Fruit fly (Drosophila melanogaster): ENCODE results near the gene Ada2b.

The Ada2b gene

dm6 chr3R:8227344-8227743 is 13.0 kb downstream of the Ada2b start:
- TF ChIP-seq EcR (GFP tag; optimal IDR thresholded peaks at IDR 0.05) (no peak), CG8478 (optimal IDR thresholded peaks at IDR 0.05) (no peak)

- TF ChIP-seq EcR (GFP tag; optimal IDR thresholded peaks at IDR 0.05): no peak
- no peak for TF ChIP-seq Dll (optimal IDR thresholded peaks at IDR 0.05)
- TF ChIP-seq usp (GFP tag; optimal IDR thresholded peaks at IDR 0.05): no peak
- no peak for TF ChIP-seq psq (optimal IDR thresholded peaks at IDR 0.05)
- TF ChIP-seq pan (optimal IDR thresholded peaks at IDR 0.05): no peak
Measured at dm6 chr3R:8225461-8225971, 14.8 kb downstream of the Ada2b start.

- TF ChIP-seq Dll (optimal IDR thresholded peaks at IDR 0.05): no peak
- TF ChIP-seq pan (optimal IDR thresholded peaks at IDR 0.05): no peak
- no peak for TF ChIP-seq usp (GFP tag; optimal IDR thresholded peaks at IDR 0.05)
- TF ChIP-seq psq (optimal IDR thresholded peaks at IDR 0.05): no peak
- no peak for TF ChIP-seq CG8478 (optimal IDR thresholded peaks at IDR 0.05)
- no peak for TF ChIP-seq EcR (GFP tag; optimal IDR thresholded peaks at IDR 0.05)
Measured at dm6 chr3R:8224726-8225460, 15.4 kb downstream of the Ada2b start.

DNA sequence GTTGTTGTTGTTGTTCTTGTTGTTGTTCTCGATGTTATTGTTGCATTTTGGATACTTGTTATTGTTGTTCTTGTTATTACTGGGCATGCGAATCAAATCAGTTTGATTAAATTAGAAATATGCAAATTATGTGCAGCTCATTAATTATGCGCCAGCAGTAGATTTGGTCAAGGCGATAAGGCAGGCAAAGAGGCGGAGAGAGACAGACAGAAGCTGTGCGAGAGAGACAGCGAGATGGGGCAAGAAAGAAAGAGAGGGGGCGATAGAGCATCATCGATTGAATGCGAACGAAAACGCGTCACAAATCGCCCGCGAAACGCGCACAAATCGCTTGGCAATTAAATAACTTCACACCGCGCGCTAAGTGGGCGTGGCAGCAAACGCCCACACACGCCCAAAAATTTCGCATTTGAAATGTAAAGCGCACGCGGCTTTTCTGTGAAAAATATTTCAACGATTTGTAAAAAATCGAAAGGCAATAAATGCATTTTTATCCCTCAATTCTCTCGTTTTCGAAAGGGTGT is 17.2 kb downstream of the Ada2b start:
- TF ChIP-seq psq (optimal IDR thresholded peaks at IDR 0.05) (no peak), usp (GFP tag; optimal IDR thresholded peaks at IDR 0.05) (no peak), CG8478 (optimal IDR thresholded peaks at IDR 0.05) (no peak), EcR (GFP tag; optimal IDR thresholded peaks at IDR 0.05) (no peak), pan (optimal IDR thresholded peaks at IDR 0.05) (no peak), Dll (optimal IDR thresholded peaks at IDR 0.05) (no peak)

DNA sequence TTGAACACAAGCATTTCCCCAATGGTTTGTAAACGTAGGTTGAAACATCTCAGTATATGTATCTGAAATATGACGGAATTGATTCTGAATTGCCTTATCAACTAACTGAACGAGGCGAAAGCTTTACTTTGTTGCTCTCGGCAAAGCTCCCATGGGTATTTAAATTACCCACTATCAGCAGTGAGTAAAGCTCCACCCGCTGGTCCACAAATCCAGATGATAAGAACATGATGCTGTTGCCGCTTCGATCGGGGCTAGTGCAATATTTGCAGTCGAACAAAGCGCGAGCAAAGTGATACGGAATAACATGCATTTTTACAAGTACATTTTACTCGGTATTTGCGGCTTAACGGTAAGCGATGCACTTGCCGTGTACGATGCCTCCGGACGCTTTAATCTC is 20.4 kb downstream of the Ada2b start, which contains the start of gene CG18249:
Gene CG18249 (plus strand): TSS at position 256 of the 400 bp plus-strand sequence.
- no peak for TF ChIP-seq CG8478 (optimal IDR thresholded peaks at IDR 0.05)

- no peak for TF ChIP-seq Dll (optimal IDR thresholded peaks at IDR 0.05)
Measured at dm6 chr3R:8217727-8218126, 22.6 kb downstream of the Ada2b start, which contains the start of gene CG7800. Gene CG7800, plus strand, starts transcription at chr3R:8217957.

DNA sequence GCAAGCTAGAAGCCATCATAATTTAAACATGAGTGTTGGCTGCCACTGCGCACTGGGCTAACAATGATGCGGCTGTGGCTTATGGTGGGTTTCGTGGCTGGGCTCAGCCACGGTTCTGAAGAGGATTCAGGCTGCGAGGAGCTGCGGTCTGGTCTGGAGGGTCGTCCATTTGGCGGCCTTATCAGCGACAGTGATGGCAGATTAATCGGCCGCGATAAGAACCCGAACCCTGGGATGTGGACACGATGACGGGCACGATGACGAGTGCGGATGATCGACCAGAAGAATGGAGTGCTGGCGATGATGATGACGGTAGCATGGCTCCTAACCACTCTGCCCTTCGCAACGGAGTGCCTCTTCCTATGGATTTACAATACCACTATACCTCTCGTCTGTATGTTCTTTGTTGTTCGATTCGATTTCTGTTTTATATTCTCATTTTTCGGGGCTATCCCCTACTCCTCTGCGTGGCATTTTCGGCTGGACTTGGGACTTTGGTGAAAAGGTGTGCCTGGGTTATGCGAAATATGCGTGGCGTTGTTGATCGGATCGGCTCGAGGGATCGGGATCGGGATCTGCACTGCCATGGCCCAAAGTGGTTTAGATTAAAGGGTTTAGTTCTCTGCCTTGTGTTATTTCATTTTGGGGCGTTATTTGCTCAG is 24.7 kb downstream of the Ada2b start:
- TF ChIP-seq psq (optimal IDR thresholded peaks at IDR 0.05): no peak
- no peak for TF ChIP-seq usp (GFP tag; optimal IDR thresholded peaks at IDR 0.05)
- TF ChIP-seq CG8478 (optimal IDR thresholded peaks at IDR 0.05): no peak
- TF ChIP-seq EcR (GFP tag; optimal IDR thresholded peaks at IDR 0.05): no peak
- no peak for TF ChIP-seq pan (optimal IDR thresholded peaks at IDR 0.05)
- TF ChIP-seq Dll (optimal IDR thresholded peaks at IDR 0.05): no peak

- TF ChIP-seq EcR (GFP tag; optimal IDR thresholded peaks at IDR 0.05) (no peak), usp (GFP tag; optimal IDR thresholded peaks at IDR 0.05) (no peak), pan (optimal IDR thresholded peaks at IDR 0.05) (no peak), CG8478 (optimal IDR thresholded peaks at IDR 0.05) (no peak), psq (optimal IDR thresholded peaks at IDR 0.05) (no peak), Dll (optimal IDR thresholded peaks at IDR 0.05) (no peak)
Measured at dm6 chr3R:8212594-8212993, 27.7 kb downstream of the Ada2b start.

dm6 chr3R:8210837-8211488 is 29.4 kb downstream of the Ada2b start:
- no peak for TF ChIP-seq EcR (GFP tag; optimal IDR thresholded peaks at IDR 0.05)
- no peak for TF ChIP-seq usp (GFP tag; optimal IDR thresholded peaks at IDR 0.05)
- no peak for TF ChIP-seq CG8478 (optimal IDR thresholded peaks at IDR 0.05)
- no peak for TF ChIP-seq pan (optimal IDR thresholded peaks at IDR 0.05)
- no peak for TF ChIP-seq psq (optimal IDR thresholded peaks at IDR 0.05)
- no peak for TF ChIP-seq Dll (optimal IDR thresholded peaks at IDR 0.05)

DNA sequence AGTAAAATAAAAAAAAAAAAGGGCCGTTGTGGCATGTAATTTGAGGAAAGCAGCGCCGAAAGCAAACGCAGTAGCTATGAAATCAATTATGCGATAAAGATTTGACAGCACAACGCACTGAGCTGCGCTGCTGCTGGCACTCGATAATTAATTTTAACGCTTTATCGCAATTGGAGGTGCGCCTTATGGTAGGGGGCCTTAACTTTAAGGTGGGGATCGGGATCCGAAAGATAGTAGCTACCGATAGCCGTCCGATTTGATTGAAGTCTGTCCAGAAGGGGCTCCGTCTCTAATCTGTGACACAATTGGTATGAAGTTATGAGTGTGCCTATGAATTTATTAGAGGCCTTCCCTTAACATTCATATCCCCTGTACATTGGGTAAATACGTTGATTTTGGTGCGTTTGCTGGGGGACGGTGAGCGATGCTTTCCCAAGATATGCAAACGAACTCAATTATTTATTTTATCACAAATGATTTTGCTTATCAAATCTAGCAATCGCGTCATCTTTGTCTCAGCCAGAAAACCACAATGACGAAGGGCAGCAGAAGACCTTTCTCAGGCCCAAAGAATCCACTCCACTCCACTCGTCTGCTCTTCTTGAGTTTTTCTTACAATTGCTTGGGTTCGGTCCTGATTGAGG is 31.8 kb downstream of the Ada2b start:
- TF ChIP-seq EcR (GFP tag; optimal IDR thresholded peaks at IDR 0.05) (no peak), CG8478 (optimal IDR thresholded peaks at IDR 0.05) (no peak), pan (optimal IDR thresholded peaks at IDR 0.05) (no peak), psq (optimal IDR thresholded peaks at IDR 0.05) (no peak), Dll (optimal IDR thresholded peaks at IDR 0.05) (no peak), usp (GFP tag; optimal IDR thresholded peaks at IDR 0.05) (no peak)

dm6 chr3R:8207276-8207654 is 33.0 kb downstream of the Ada2b start:
- no peak for TF ChIP-seq psq (optimal IDR thresholded peaks at IDR 0.05)
- no peak for TF ChIP-seq CG8478 (optimal IDR thresholded peaks at IDR 0.05)
- no peak for TF ChIP-seq EcR (GFP tag; optimal IDR thresholded peaks at IDR 0.05)
- TF ChIP-seq usp (GFP tag; optimal IDR thresholded peaks at IDR 0.05): no peak
- no peak for TF ChIP-seq Dll (optimal IDR thresholded peaks at IDR 0.05)
- TF ChIP-seq pan (optimal IDR thresholded peaks at IDR 0.05): no peak
